Fruit fly (Drosophila melanogaster): Measurements from ENCODE around the gene CG44008.

The CG44008 gene

dm6 chr2L:11809823-11810222, 32.4 kb downstream of the CG44008 start:
- no peak for TF ChIP-seq usp (GFP tag; optimal IDR thresholded peaks at IDR 0.05)
- TF ChIP-seq pan (optimal IDR thresholded peaks at IDR 0.05): no peak
- no peak for TF ChIP-seq CG8478 (optimal IDR thresholded peaks at IDR 0.05)
- TF ChIP-seq Dll (optimal IDR thresholded peaks at IDR 0.05): no peak
- TF ChIP-seq psq (optimal IDR thresholded peaks at IDR 0.05): no peak
- TF ChIP-seq EcR (GFP tag; optimal IDR thresholded peaks at IDR 0.05): no peak

dm6 chr2L:11808702-11809583, 33.3 kb downstream of the CG44008 start, which contains the start of gene crol:
crol (minus strand) TSS chr2L:11809438.
- TF ChIP-seq EcR (GFP tag; optimal IDR thresholded peaks at IDR 0.05) (no peak), Dll (optimal IDR thresholded peaks at IDR 0.05) (peak; percentile 89)

- no peak for TF ChIP-seq Dll (optimal IDR thresholded peaks at IDR 0.05)
- no peak for TF ChIP-seq usp (GFP tag; optimal IDR thresholded peaks at IDR 0.05)
- TF ChIP-seq CG8478 (optimal IDR thresholded peaks at IDR 0.05): no peak
These were observed 33.9 kb downstream of the CG44008 start for dm6 chr2L:11808327-11808701.

- TF ChIP-seq EcR (GFP tag; optimal IDR thresholded peaks at IDR 0.05) (peak in 1 of 2 experiments; percentile 29), psq (optimal IDR thresholded peaks at IDR 0.05) (no peak), usp (GFP tag; optimal IDR thresholded peaks at IDR 0.05) (no peak), CG8478 (optimal IDR thresholded peaks at IDR 0.05) (peak; percentile 32), Dll (optimal IDR thresholded peaks at IDR 0.05) (peak; percentile 70), pan (optimal IDR thresholded peaks at IDR 0.05) (no peak)
These were observed 34.5 kb downstream of the CG44008 start for dm6 chr2L:11807697-11808226.

dm6 chr2L:11806701-11807674, 35.3 kb downstream of the CG44008 start:
- peak; percentile 92 for TF ChIP-seq Dll (optimal IDR thresholded peaks at IDR 0.05)
- TF ChIP-seq usp (GFP tag; optimal IDR thresholded peaks at IDR 0.05): no peak
- no peak for TF ChIP-seq pan (optimal IDR thresholded peaks at IDR 0.05)
- peak; percentile 81 for TF ChIP-seq psq (optimal IDR thresholded peaks at IDR 0.05)

- TF ChIP-seq Dll (optimal IDR thresholded peaks at IDR 0.05) (no peak), EcR (GFP tag; optimal IDR thresholded peaks at IDR 0.05) (no peak), usp (GFP tag; optimal IDR thresholded peaks at IDR 0.05) (no peak), psq (optimal IDR thresholded peaks at IDR 0.05) (no peak), CG8478 (optimal IDR thresholded peaks at IDR 0.05) (no peak), pan (optimal IDR thresholded peaks at IDR 0.05) (no peak)
These were observed 36.1 kb downstream of the CG44008 start for dm6 chr2L:11806022-11806700.

- TF ChIP-seq pan (optimal IDR thresholded peaks at IDR 0.05): no peak
- TF ChIP-seq Dll (optimal IDR thresholded peaks at IDR 0.05): peak; percentile 85
- TF ChIP-seq EcR (GFP tag; optimal IDR thresholded peaks at IDR 0.05): no peak
- no peak for TF ChIP-seq psq (optimal IDR thresholded peaks at IDR 0.05)
These were observed 37.8 kb downstream of the CG44008 start for dm6 chr2L:11804228-11805044.

- TF ChIP-seq CG8478 (optimal IDR thresholded peaks at IDR 0.05) (no peak), EcR (GFP tag; optimal IDR thresholded peaks at IDR 0.05) (no peak), usp (GFP tag; optimal IDR thresholded peaks at IDR 0.05) (no peak), psq (optimal IDR thresholded peaks at IDR 0.05) (no peak)
These were observed 45.1 kb downstream of the CG44008 start for dm6 chr2L:11797127-11797526.

- TF ChIP-seq pan (optimal IDR thresholded peaks at IDR 0.05) (no peak), CG8478 (optimal IDR thresholded peaks at IDR 0.05) (no peak), usp (GFP tag; optimal IDR thresholded peaks at IDR 0.05) (no peak), EcR (GFP tag; optimal IDR thresholded peaks at IDR 0.05) (no peak), Dll (optimal IDR thresholded peaks at IDR 0.05) (no peak), psq (optimal IDR thresholded peaks at IDR 0.05) (no peak)
These were observed 48.3 kb downstream of the CG44008 start, which contains the start of gene CG14937 for dm6 chr2L:11793986-11794385. CG14937 (minus strand) TSS chr2L:11794086.

dm6 chr2L:11792265-11792664, 50.0 kb downstream of the CG44008 start, which contains the start of gene Tsp33B:
Tsp33B (minus strand) TSS chr2L:11792365.
- TF ChIP-seq CG8478 (optimal IDR thresholded peaks at IDR 0.05) (no peak), psq (optimal IDR thresholded peaks at IDR 0.05) (no peak), usp (GFP tag; optimal IDR thresholded peaks at IDR 0.05) (no peak), pan (optimal IDR thresholded peaks at IDR 0.05) (no peak), Dll (optimal IDR thresholded peaks at IDR 0.05) (no peak)

Measured in whole organism.